Fruit fly (Drosophila melanogaster) whole organism, embryonic: ENCODE data around the gene Arl4.

Experiments used
- Bteb2 ChIP-seq: fragments of 200-800 bp; sonication (Bioruptor generic); optimal IDR thresholded peaks from 2 replicates; lab custom pipeline; 2016; ENCODE audit warnings: missing biosample characterization, missing genetic modification characterization
- CG11504 ChIP-seq: fragments of 200-800 bp; sonication (Bioruptor generic); optimal IDR thresholded peaks from 3 replicates; lab custom pipeline; 2019; ENCODE audit warnings: missing biosample characterization, mild to moderate bottlenecking, missing genetic modification characterization, moderate library complexity
- CG11696 ChIP-seq: fragments of 200-800 bp; sonication (Bioruptor generic); IDR thresholded peaks from 2 replicates; pipeline ENCODE4 v1.3.6; 2022; ENCODE audit warnings: missing biosample characterization, missing genetic modification characterization
- CG12769 ChIP-seq: fragments of 200-800 bp; sonication (Bioruptor generic); optimal IDR thresholded peaks from 2 replicates; lab custom pipeline; 2019; ENCODE audit warnings: missing biosample characterization, mild to moderate bottlenecking, missing genetic modification characterization, moderate library complexity
- CG13296 ChIP-seq: fragments of 200-800 bp; sonication (Bioruptor generic); optimal IDR thresholded peaks from 3 replicates; lab custom pipeline; 2018; ENCODE audit warnings: missing biosample characterization, mild to moderate bottlenecking, missing genetic modification characterization
- CG17328 ChIP-seq: fragments of 200-800 bp; sonication (Bioruptor generic); IDR thresholded peaks from 2 replicates; pipeline ENCODE4 v1.3.6; 2022; ENCODE audit warnings: missing biosample characterization, missing genetic modification characterization
- CG17802 ChIP-seq: fragments of 200-800 bp; sonication (Bioruptor generic); optimal IDR thresholded peaks from 2 replicates; lab custom pipeline; 2018; ENCODE audit warnings: missing biosample characterization, mild to moderate bottlenecking, missing genetic modification characterization, moderate library complexity
- CG2116 ChIP-seq: fragments of 200-800 bp; sonication (Bioruptor generic); optimal IDR thresholded peaks from 3 replicates; lab custom pipeline; 2018; ENCODE audit warnings: missing biosample characterization, mild to moderate bottlenecking, missing genetic modification characterization
- CG2120 ChIP-seq: fragments of 200-800 bp; sonication (Bioruptor generic); optimal IDR thresholded peaks from 3 replicates; lab custom pipeline; 2016; ENCODE audit warnings: missing biosample characterization, missing genetic modification characterization
- CG2129 ChIP-seq: fragments of 200-800 bp; sonication (Bioruptor generic); IDR thresholded peaks from 2 replicates; pipeline ENCODE4 v1.3.6; 2022; ENCODE audit warnings: missing biosample characterization, missing genetic modification characterization; ENCODE audit not compliant: partially characterized antibody
- CG2678 ChIP-seq: fragments of 200-800 bp; sonication (Bioruptor generic); optimal IDR thresholded peaks from 3 replicates; lab custom pipeline; 2019; ENCODE audit warnings: missing biosample characterization, mild to moderate bottlenecking, missing genetic modification characterization, moderate library complexity
- CG32772 ChIP-seq: fragments of 200-800 bp; sonication (Bioruptor generic); IDR thresholded peaks from 2 replicates; pipeline ENCODE4 v1.3.6; 2022; ENCODE audit warnings: missing biosample characterization, missing genetic modification characterization
- CG34376 ChIP-seq: fragments of 200-800 bp; sonication (Bioruptor generic); optimal IDR thresholded peaks from 2 replicates; lab custom pipeline; 2018; ENCODE audit warnings: missing biosample characterization, mild to moderate bottlenecking, missing genetic modification characterization
- CG3726 ChIP-seq: fragments of 200-800 bp; sonication (Bioruptor generic); IDR thresholded peaks from 3 replicates; pipeline ENCODE4, ENCODE4 v1.3.6; 2022; ENCODE audit warnings: missing biosample characterization, missing genetic modification characterization
- CG3995 ChIP-seq: fragments of 200-800 bp; sonication (Bioruptor generic); optimal IDR thresholded peaks from 3 replicates; lab custom pipeline; 2016; ENCODE audit warnings: missing biosample characterization, missing genetic modification characterization
- CG4617 ChIP-seq: fragments of 200-800 bp; sonication (Bioruptor generic); optimal IDR thresholded peaks from 3 replicates; lab custom pipeline; 2016; ENCODE audit warnings: missing biosample characterization, missing genetic modification characterization, borderline replicate concordance
- CG6175 ChIP-seq: fragments of 200-800 bp; sonication (Bioruptor generic); IDR thresholded peaks from 3 replicates; pipeline ENCODE4 v1.3.6; 2022; ENCODE audit warnings: missing biosample characterization, missing genetic modification characterization
- CG6254 ChIP-seq: fragments of 200-800 bp; sonication (Bioruptor generic); optimal IDR thresholded peaks from 3 replicates; lab custom pipeline; 2017; ENCODE audit warnings: mild to moderate bottlenecking, missing biosample characterization, missing genetic modification reagents, missing genetic modification characterization
- CG7271 ChIP-seq: fragments of 200-800 bp; sonication (Bioruptor generic); optimal IDR thresholded peaks from 2 replicates; lab custom pipeline; 2018; ENCODE audit warnings: missing biosample characterization, mild to moderate bottlenecking, missing genetic modification characterization, moderate library complexity
- CG7357 ChIP-seq: fragments of 200-800 bp; sonication (Bioruptor generic); IDR thresholded peaks from 3 replicates; pipeline ENCODE4 v1.3.6; 2022; ENCODE audit warnings: missing biosample characterization, missing genetic modification characterization
- CG7556 ChIP-seq: fragments of 200-800 bp; sonication (Bioruptor generic); optimal IDR thresholded peaks from 2 replicates; lab custom pipeline; 2017; ENCODE audit warnings: missing biosample characterization, mild to moderate bottlenecking, missing genetic modification characterization
- CG7839 ChIP-seq: fragments of 200-800 bp; sonication (Bioruptor generic); optimal IDR thresholded peaks from 3 replicates; lab custom pipeline; 2018; ENCODE audit warnings: missing biosample characterization, mild to moderate bottlenecking, missing genetic modification characterization, moderate library complexity
- CG8944 ChIP-seq: fragments of 200-800 bp; sonication (Bioruptor generic); optimal IDR thresholded peaks from 3 replicates; lab custom pipeline; 2016; ENCODE audit warnings: missing biosample characterization, missing genetic modification characterization
- CHES-1-like ChIP-seq: fragments of 200-800 bp; sonication (Bioruptor generic); optimal IDR thresholded peaks from 2 replicates; lab custom pipeline; 2016; ENCODE audit warnings: missing biosample characterization, missing genetic modification characterization
- CTCF ChIP-seq: fragments of 200-800 bp; sonication (Bioruptor generic); optimal IDR thresholded peaks from 2 replicates; lab custom pipeline; 2017; ENCODE audit warnings: missing biosample characterization, mild to moderate bottlenecking, missing genetic modification characterization, moderate library complexity
- Deaf1 ChIP-seq: fragments of 200-800 bp; optimal IDR thresholded peaks from 3 replicates; lab custom pipeline; 2019; ENCODE audit warnings: missing biosample characterization, mild to moderate bottlenecking, missing genetic modification characterization, moderate library complexity
- Dip3 ChIP-seq: fragments of 200-800 bp; sonication (Bioruptor generic); optimal IDR thresholded peaks from 3 replicates; lab custom pipeline; 2016; ENCODE audit warnings: missing biosample characterization, missing genetic modification characterization
- Doc2 ChIP-seq: fragments of 200-800 bp; sonication (Bioruptor generic); IDR thresholded peaks from 2 replicates; pipeline ENCODE4 v1.3.6; 2022; ENCODE audit warnings: missing biosample characterization, missing genetic modification characterization
- Hr51 ChIP-seq, 2 experiments: fragments of 200-800 bp; sonication (Bioruptor generic); optimal IDR thresholded peaks; 2 replicates in 1 of 2; 3 replicates in 1 of 2; lab custom pipeline; 2016 to 2018; ENCODE audit warnings: missing biosample characterization in 2 of 2, missing genetic modification characterization in 2 of 2, mild to moderate bottlenecking in 1 of 2, moderate library complexity in 1 of 2
- Max ChIP-seq: fragments of 200-800 bp; sonication (Bioruptor generic); optimal IDR thresholded peaks from 2 replicates; lab custom pipeline; 2016; ENCODE audit warnings: missing biosample characterization, mild to moderate bottlenecking, missing genetic modification characterization
- Meics ChIP-seq: fragments of 200-800 bp; sonication (Bioruptor generic); optimal IDR thresholded peaks from 2 replicates; lab custom pipeline; 2017; ENCODE audit warnings: missing biosample characterization, mild to moderate bottlenecking, missing genetic modification characterization
- Myb ChIP-seq: fragments of 200-800 bp; sonication (Bioruptor generic); optimal IDR thresholded peaks from 2 replicates; lab custom pipeline; 2016; ENCODE audit warnings: missing biosample characterization, missing genetic modification characterization
- Pdp1 ChIP-seq, 2 experiments: fragments of 200-800 bp; sonication (Bioruptor generic); optimal IDR thresholded peaks; 3 replicates each; lab custom pipeline; 2016; ENCODE audit warnings: missing biosample characterization in 2 of 2, missing genetic modification characterization in 2 of 2, mild to moderate bottlenecking in 1 of 2, moderate library complexity in 1 of 2
- Rx ChIP-seq: fragments of 200-800 bp; sonication (Bioruptor generic); IDR thresholded peaks from 2 replicates; pipeline ENCODE4 v1.3.6; 2022; ENCODE audit warnings: missing biosample characterization, missing genetic modification characterization
- Sry-β ChIP-seq: fragments of 200-800 bp; sonication (Bioruptor generic); optimal IDR thresholded peaks from 2 replicates; lab custom pipeline; 2018; ENCODE audit warnings: missing biosample characterization, mild to moderate bottlenecking, missing genetic modification characterization, moderate library complexity
- Tbp ChIP-seq: fragments of >200 bp; optimal IDR thresholded peaks from 2 replicates; lab custom pipeline; 2018; ENCODE audit warnings: missing biosample characterization, missing genetic modification characterization
- bowl ChIP-seq: fragments of 200-800 bp; sonication (Bioruptor generic); IDR thresholded peaks from 2 replicates; pipeline ENCODE4 v1.3.6; 2022; ENCODE audit warnings: missing biosample characterization, missing genetic modification characterization
- cwo ChIP-seq: fragments of 200-800 bp; sonication (Bioruptor generic); optimal IDR thresholded peaks from 3 replicates; lab custom pipeline; 2017; ENCODE audit warnings: missing biosample characterization, missing genetic modification characterization, mild to moderate bottlenecking, moderate library complexity, missing genetic modification reagents
- gem ChIP-seq: fragments of 200-800 bp; sonication (Bioruptor generic); optimal IDR thresholded peaks from 2 replicates; lab custom pipeline; 2019; ENCODE audit warnings: missing biosample characterization, mild to moderate bottlenecking, missing genetic modification characterization, moderate library complexity
- inv ChIP-seq: fragments of 200-800 bp; sonication (Bioruptor generic); IDR thresholded peaks from 2 replicates; pipeline ENCODE4 v1.3.6; 2022; ENCODE audit warnings: missing biosample characterization, missing genetic modification characterization; ENCODE audit not compliant: partially characterized antibody
- odd ChIP-seq: fragments of 200-800 bp; sonication (Bioruptor generic); optimal IDR thresholded peaks from 2 replicates; lab custom pipeline; 2017; ENCODE audit warnings: missing biosample characterization, mild to moderate bottlenecking, missing genetic modification characterization
- psq ChIP-seq: fragments of 200-800 bp; sonication (Bioruptor generic); optimal IDR thresholded peaks from 2 replicates; lab custom pipeline; 2017; ENCODE audit warnings: missing biosample characterization, missing genetic modification characterization
- sc ChIP-seq, 3 experiments: fragments of >200 bp in 2 of 3; fragments of 200-800 bp in 1 of 3; sonication (Bioruptor generic) in 1 of 3; optimal IDR thresholded peaks; 2 replicates in 2 of 3; 3 replicates in 1 of 3; lab custom pipeline; 2017; ENCODE audit warnings: mild to moderate bottlenecking in 1 of 3, missing biosample characterization in 1 of 3, missing genetic modification characterization in 1 of 3, missing genetic modification reagents in 1 of 3
- slbo ChIP-seq: fragments of 200-800 bp; sonication (Bioruptor generic); IDR thresholded peaks from 2 replicates; pipeline ENCODE4 v1.3.6; 2022; ENCODE audit warnings: missing biosample characterization, missing genetic modification characterization
- ssp ChIP-seq: fragments of 200-800 bp; sonication (Bioruptor generic); IDR thresholded peaks from 2 replicates; pipeline ENCODE4 v1.3.6; 2022; ENCODE audit warnings: missing biosample characterization, missing genetic modification characterization
- stwl ChIP-seq: fragments of 200-800 bp; sonication (Bioruptor generic); optimal IDR thresholded peaks from 3 replicates; lab custom pipeline; 2018; ENCODE audit warnings: missing biosample characterization, mild to moderate bottlenecking, missing genetic modification characterization, moderate library complexity
- ttk ChIP-seq: fragments of 200-800 bp; sonication (Bioruptor generic); IDR thresholded peaks from 2 replicates; pipeline ENCODE4 v2.1.2; 2022; ENCODE audit warnings: missing biosample characterization, missing genetic modification characterization
- tup ChIP-seq: fragments of 200-800 bp; sonication (Bioruptor generic); optimal IDR thresholded peaks from 2 replicates; lab custom pipeline; 2016; ENCODE audit warnings: missing biosample characterization, mild to moderate bottlenecking, missing genetic modification characterization, moderate library complexity
- twi ChIP-seq: fragments of 200-800 bp; optimal IDR thresholded peaks from 2 replicates; lab custom pipeline; 2019; ENCODE audit warnings: missing biosample characterization, mild to moderate bottlenecking, missing genetic modification characterization, moderate library complexity
- unpg ChIP-seq: fragments of 200-800 bp; sonication (Bioruptor generic); optimal IDR thresholded peaks from 3 replicates; lab custom pipeline; 2018; ENCODE audit warnings: missing biosample characterization, mild to moderate bottlenecking, missing genetic modification characterization, moderate library complexity

The Arl4 gene

DNA sequence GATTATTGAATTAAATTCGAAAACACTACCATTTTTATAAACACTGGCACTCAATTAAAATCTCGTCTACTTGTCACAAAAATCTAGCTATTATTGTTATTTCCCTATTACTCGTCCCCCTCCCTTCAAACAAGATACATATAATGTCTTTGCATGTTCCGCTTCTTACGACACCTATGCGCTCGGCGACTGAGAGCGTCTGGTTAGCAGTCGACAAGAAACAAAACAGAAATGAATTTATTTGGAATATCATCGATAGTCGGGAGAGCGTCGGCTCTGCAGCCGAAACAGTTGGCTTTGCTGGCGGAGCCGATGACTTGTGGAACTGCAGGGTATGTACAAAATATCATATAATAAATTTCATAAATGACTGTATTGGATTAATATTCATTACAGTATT, 2.5 kb upstream of the Arl4 start (continued):
- no peak for TF ChIP-seq sc (optimal IDR thresholded peaks at IDR 0.05; lab: Kevin White, UChicago)
- TF ChIP-seq sc (GFP tag; optimal IDR thresholded peaks at IDR 0.05; lab: Kevin White, UChicago), result no peak
- TF ChIP-seq CG12769, result peak; percentile 8
- TF ChIP-seq CG17802 (tag; lab: Kevin White, UChicago), result peak; percentile 78
- peak; percentile 91 for TF ChIP-seq Deaf1 (tag; lab: Kevin White, UChicago)

DNA sequence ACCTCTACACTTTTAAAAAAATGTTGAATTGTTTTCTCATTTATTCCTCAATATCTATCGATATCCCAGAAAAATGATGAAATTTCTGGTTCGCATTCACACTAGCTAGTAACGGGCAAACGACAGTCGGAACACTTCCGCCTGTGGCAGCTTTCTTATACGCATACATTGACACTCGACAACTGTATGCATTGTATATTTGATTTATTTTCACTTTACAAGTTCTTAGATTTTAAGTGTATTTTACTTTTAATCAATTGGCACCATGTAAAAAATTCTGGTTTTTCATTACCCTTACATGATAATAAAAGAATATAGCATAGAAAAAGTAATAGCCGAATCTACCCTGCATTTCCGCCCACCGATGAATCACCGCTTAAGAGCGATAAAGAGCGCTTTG, 1.6 kb upstream of the Arl4 start:
- no peak for TF ChIP-seq psq
- no peak for TF ChIP-seq CTCF (GFP tag; lab: Kevin White, UChicago)
- TF ChIP-seq CG7271, result no peak
- TF ChIP-seq CG11696, result no peak
- TF ChIP-seq CG32772, result no peak
- TF ChIP-seq CG4617 (GFP tag; lab: Kevin White, UChicago), result no peak
- no peak for TF ChIP-seq bowl (GFP tag; lab: Robert Waterston, UW)
- peak; percentile 90 for TF ChIP-seq ssp (GFP tag; lab: Robert Waterston, UW)
- no peak for TF ChIP-seq CG7839 (tag; lab: Kevin White, UChicago)
- no peak for TF ChIP-seq CG6175
- no peak for TF ChIP-seq CG2129 (GFP tag; lab: Robert Waterston, UW)
- no peak for TF ChIP-seq tup (GFP tag; lab: Kevin White, UChicago)
- TF ChIP-seq Dip3, result no peak
- TF ChIP-seq CG2678 (tag; lab: Kevin White, UChicago), result no peak
- TF ChIP-seq CG7556 (GFP tag; lab: Kevin White, UChicago), result no peak
- TF ChIP-seq CG13296 (GFP tag; lab: Kevin White, UChicago), result peak; percentile 0
- TF ChIP-seq gem (tag; lab: Kevin White, UChicago), result peak; percentile 5
- TF ChIP-seq unpg (GFP tag; lab: Kevin White, UChicago), result no peak
- no peak for TF ChIP-seq CG11504
- TF ChIP-seq Bteb2 (GFP tag; lab: Kevin White, UChicago), result no peak
- TF ChIP-seq inv (GFP tag; lab: Robert Waterston, UW), result no peak
- TF ChIP-seq Pdp1 (GFP tag; optimal IDR thresholded peaks at IDR 0.05; lab: Kevin White, UChicago), result no peak
- TF ChIP-seq slbo (GFP tag; lab: Robert Waterston, UW), result no peak
- peak; percentile 3 for TF ChIP-seq CG2120
- TF ChIP-seq ttk (GFP tag; lab: Robert Waterston, UW), result no peak
- no peak for TF ChIP-seq CG3995
- TF ChIP-seq Tbp (GFP tag; lab: Kevin White, UChicago), result no peak
- TF ChIP-seq Hr51 (GFP tag; optimal IDR thresholded peaks at IDR 0.05; lab: Kevin White, UChicago), result no peak
- no peak for TF ChIP-seq Meics (GFP tag; lab: Kevin White, UChicago)
- no peak for TF ChIP-seq CG2116 (GFP tag; lab: Kevin White, UChicago)
- TF ChIP-seq CG7357 (GFP tag; lab: Robert Waterston, UW), result peak; percentile 90
- TF ChIP-seq CG6254 (GFP tag; lab: Kevin White, UChicago), result no peak
- no peak for TF ChIP-seq CG3726
- no peak for TF ChIP-seq Max
- TF ChIP-seq CG34376 (GFP tag; lab: Kevin White, UChicago), result peak; percentile 1
- TF ChIP-seq Rx (GFP tag; lab: Robert Waterston, UW), result no peak
- no peak for TF ChIP-seq odd
- no peak for TF ChIP-seq Doc2
- TF ChIP-seq CG17328 (GFP tag; lab: Robert Waterston, UW), result no peak
- no peak for TF ChIP-seq stwl (tag; lab: Kevin White, UChicago)
- TF ChIP-seq Sry-β (GFP tag; lab: Kevin White, UChicago), result no peak
- no peak for TF ChIP-seq CHES-1-like (GFP tag; lab: Kevin White, UChicago)
- TF ChIP-seq twi (tag; lab: Kevin White, UChicago), result no peak
- no peak for TF ChIP-seq Myb (GFP tag; lab: Kevin White, UChicago)
- no peak for TF ChIP-seq CG8944 (GFP tag; lab: Kevin White, UChicago)
- TF ChIP-seq cwo (GFP tag; lab: Kevin White, UChicago), result no peak
